Fruit fly (Drosophila melanogaster) whole organism, embryonic: ENCODE measurements around the gene uif.
A peak's percentile ranks its signal among the peaks of the same experiment; 100 is the strongest.

Experiments used
- Bteb2 ChIP-seq: fragments of 200-800 bp; sonication (Bioruptor generic); optimal IDR thresholded peaks from 2 replicates; lab custom pipeline; 2016; ENCODE audit warnings: missing biosample characterization, missing genetic modification characterization
- CG11456 ChIP-seq: fragments of 200-800 bp; sonication (Bioruptor generic); IDR thresholded peaks from 3 replicates; pipeline ENCODE4 v1.3.6; 2022; ENCODE audit warnings: missing biosample characterization, missing genetic modification characterization
- CG12071 ChIP-seq: fragments of 200-800 bp; sonication (Bioruptor generic); optimal IDR thresholded peaks from 3 replicates; lab custom pipeline; 2018; ENCODE audit warnings: missing biosample characterization, mild to moderate bottlenecking, missing genetic modification characterization
- CG12155 ChIP-seq: fragments of 200-800 bp; sonication (Bioruptor generic); optimal IDR thresholded peaks from 3 replicates; lab custom pipeline; 2016; ENCODE audit warnings: missing biosample characterization, missing genetic modification characterization
- CG13775 ChIP-seq: fragments of 200-800 bp; sonication (Bioruptor generic); optimal IDR thresholded peaks from 3 replicates; lab custom pipeline; 2017; ENCODE audit warnings: missing biosample characterization, mild to moderate bottlenecking, missing genetic modification characterization
- CG14014 ChIP-seq: fragments of 200-800 bp; sonication (Bioruptor generic); IDR thresholded peaks from 2 replicates; pipeline ENCODE4 v1.3.6; 2022; ENCODE audit warnings: missing biosample characterization, missing genetic modification characterization
- CG16813 ChIP-seq: fragments of 200-800 bp; sonication (Bioruptor generic); IDR thresholded peaks from 3 replicates; pipeline ENCODE4 v1.3.6; 2022; ENCODE audit warnings: missing biosample characterization, missing genetic modification characterization; ENCODE audit not compliant: partially characterized antibody
- CG17385 ChIP-seq: fragments of 200-800 bp; sonication (Bioruptor generic); optimal IDR thresholded peaks from 3 replicates; lab custom pipeline; 2018; ENCODE audit warnings: missing biosample characterization, mild to moderate bottlenecking, missing genetic modification characterization
- CG33557 ChIP-seq: fragments of 200-800 bp; sonication (Bioruptor generic); optimal IDR thresholded peaks from 2 replicates; lab custom pipeline; 2019; ENCODE audit warnings: missing biosample characterization, mild to moderate bottlenecking, missing genetic modification characterization, moderate library complexity
- CG34422 ChIP-seq: fragments of 200-800 bp; sonication (Bioruptor generic); IDR thresholded peaks from 3 replicates; pipeline ENCODE4 v1.3.6; 2022; ENCODE audit warnings: missing biosample characterization, missing genetic modification characterization
- CG4617 ChIP-seq: fragments of 200-800 bp; sonication (Bioruptor generic); optimal IDR thresholded peaks from 3 replicates; lab custom pipeline; 2016; ENCODE audit warnings: missing biosample characterization, missing genetic modification characterization, borderline replicate concordance
- CG5180 ChIP-seq: fragments of 200-800 bp; sonication (Bioruptor generic); optimal IDR thresholded peaks from 3 replicates; lab custom pipeline; 2017; ENCODE audit warnings: missing biosample characterization, missing genetic modification characterization, mild to moderate bottlenecking, moderate library complexity, missing genetic modification reagents
- CG6854 ChIP-seq: fragments of 200-800 bp; sonication (Bioruptor generic); optimal IDR thresholded peaks from 3 replicates; lab custom pipeline; 2017; ENCODE audit warnings: missing biosample characterization, mild to moderate bottlenecking, missing genetic modification characterization
- CG8089 ChIP-seq: fragments of 200-800 bp; sonication (Bioruptor generic); optimal IDR thresholded peaks from 3 replicates; lab custom pipeline; 2016; ENCODE audit warnings: missing biosample characterization, missing genetic modification characterization
- CG9437 ChIP-seq: fragments of 200-800 bp; sonication (Bioruptor generic); optimal IDR thresholded peaks from 2 replicates; lab custom pipeline; 2018; ENCODE audit warnings: missing biosample characterization, mild to moderate bottlenecking, missing genetic modification characterization
- CG9817 ChIP-seq: fragments of 200-800 bp; sonication (Bioruptor generic); optimal IDR thresholded peaks from 2 replicates; lab custom pipeline; 2018; ENCODE audit warnings: missing biosample characterization, mild to moderate bottlenecking, missing genetic modification characterization, moderate library complexity
- CG9876 ChIP-seq: fragments of 200-800 bp; sonication (Bioruptor generic); optimal IDR thresholded peaks from 2 replicates; lab custom pipeline; 2016; ENCODE audit warnings: missing biosample characterization, missing genetic modification characterization
- CG9932 ChIP-seq: fragments of 200-800 bp; sonication (Bioruptor generic); IDR thresholded peaks from 2 replicates; pipeline ENCODE4 v1.3.6; 2022; ENCODE audit warnings: missing biosample characterization, missing genetic modification characterization
- CkIIα-i1 ChIP-seq: fragments of 200-800 bp; sonication (Bioruptor generic); IDR thresholded peaks from 2 replicates; pipeline ENCODE4 v1.3.6; 2022; ENCODE audit warnings: missing biosample characterization, missing genetic modification characterization
- Dek ChIP-seq: fragments of 200-800 bp; sonication (Bioruptor generic); optimal IDR thresholded peaks from 3 replicates; lab custom pipeline; 2019; ENCODE audit warnings: missing biosample characterization, mild to moderate bottlenecking, missing genetic modification characterization, moderate library complexity
- Dp ChIP-seq: fragments of 200-800 bp; sonication (Bioruptor generic); optimal IDR thresholded peaks from 2 replicates; lab custom pipeline; 2018; ENCODE audit warnings: missing biosample characterization, mild to moderate bottlenecking, missing genetic modification characterization, moderate library complexity
- E2f2 ChIP-seq: fragments of 200-800 bp; sonication (Bioruptor generic); IDR thresholded peaks from 2 replicates; pipeline ENCODE4 v1.3.6; 2022; ENCODE audit warnings: missing biosample characterization, missing genetic modification characterization
- Ets65A ChIP-seq: fragments of 200-800 bp; sonication (Bioruptor generic); peaks from one replicate; lab custom pipeline; 2016; ENCODE audit warnings: missing biosample characterization, missing genetic modification characterization
- Gug ChIP-seq: fragments of 200-800 bp; sonication (Bioruptor generic); IDR thresholded peaks from 4 replicates; pipeline ENCODE4 v1.3.6; 2022; ENCODE audit warnings: missing biosample characterization, missing genetic modification characterization
- MBD-R2 ChIP-seq: fragments of 200-800 bp; sonication (Bioruptor generic); IDR thresholded peaks from 2 replicates; pipeline ENCODE4 v1.3.6; 2022; ENCODE audit warnings: missing biosample characterization, missing genetic modification characterization
- Med ChIP-seq: fragments of 200-800 bp; sonication (Bioruptor generic); peaks from one replicate; lab custom pipeline; 2016; ENCODE audit warnings: missing biosample characterization, missing genetic modification characterization, mild to moderate bottlenecking, inconsistent platforms, moderate library complexity
- NFAT ChIP-seq: fragments of 200-800 bp; sonication (Bioruptor generic); IDR thresholded peaks from 2 replicates; pipeline ENCODE4 v1.3.6; 2022; ENCODE audit warnings: missing biosample characterization, missing genetic modification characterization
- Nf-YC ChIP-seq: fragments of 200-800 bp; optimal IDR thresholded peaks from 3 replicates; lab custom pipeline; 2019; ENCODE audit warnings: missing biosample characterization, mild to moderate bottlenecking, missing genetic modification characterization, moderate library complexity
- Opbp ChIP-seq: fragments of 200-800 bp; sonication (Bioruptor generic); IDR thresholded peaks from 3 replicates; pipeline ENCODE4 v1.3.6; 2022; ENCODE audit warnings: missing biosample characterization, missing genetic modification characterization; ENCODE audit not compliant: partially characterized antibody
- Sry-β ChIP-seq: fragments of 200-800 bp; sonication (Bioruptor generic); optimal IDR thresholded peaks from 2 replicates; lab custom pipeline; 2018; ENCODE audit warnings: missing biosample characterization, mild to moderate bottlenecking, missing genetic modification characterization, moderate library complexity
- Sry-δ ChIP-seq: fragments of 200-800 bp; sonication (Bioruptor generic); optimal IDR thresholded peaks from 2 replicates; lab custom pipeline; 2016; ENCODE audit warnings: missing biosample characterization, missing genetic modification characterization
- Trl ChIP-seq, 3 experiments: fragments of >200 bp in 2 of 3; fragments of 200-800 bp in 1 of 3; sonication (Bioruptor generic) in 1 of 3; optimal IDR thresholded peaks; 2 replicates in 1 of 3; 3 replicates in 2 of 3; lab custom pipeline; 2016 to 2017; ENCODE audit warnings: missing biosample characterization in 1 of 3, missing genetic modification characterization in 1 of 3
- Xbp1 ChIP-seq: fragments of 200-800 bp; sonication (Bioruptor generic); optimal IDR thresholded peaks from 3 replicates; lab custom pipeline; 2016; ENCODE audit warnings: missing biosample characterization, mild to moderate bottlenecking, missing genetic modification characterization
- ac ChIP-seq: fragments of 200-800 bp; sonication (Bioruptor generic); optimal IDR thresholded peaks from 3 replicates; lab custom pipeline; 2017; ENCODE audit warnings: missing biosample characterization, mild to moderate bottlenecking, missing genetic modification characterization
- bbx ChIP-seq: fragments of 200-800 bp; sonication (Bioruptor generic); IDR thresholded peaks from 2 replicates; pipeline ENCODE4 v1.3.6; 2022; ENCODE audit warnings: missing biosample characterization, missing genetic modification characterization; ENCODE audit not compliant: partially characterized antibody
- bigmax ChIP-seq: fragments of 200-800 bp; sonication (Bioruptor generic); optimal IDR thresholded peaks from 2 replicates; lab custom pipeline; 2018; ENCODE audit warnings: missing biosample characterization, mild to moderate bottlenecking, missing genetic modification characterization
- crp ChIP-seq, 2 experiments: fragments of 200-800 bp; sonication (Bioruptor generic); optimal IDR thresholded peaks; 2 replicates in 1 of 2; 3 replicates in 1 of 2; lab custom pipeline; 2017; ENCODE audit warnings: missing biosample characterization in 2 of 2, missing genetic modification characterization in 2 of 2, mild to moderate bottlenecking in 1 of 2, moderate library complexity in 1 of 2
- dm ChIP-seq: fragments of 200-800 bp; sonication (Bioruptor generic); optimal IDR thresholded peaks from 3 replicates; lab custom pipeline; 2016; ENCODE audit warnings: missing biosample characterization, missing genetic modification characterization
- gce ChIP-seq: fragments of 200-800 bp; sonication (Bioruptor generic); IDR thresholded peaks from 3 replicates; pipeline ENCODE4 v1.3.6; 2022; ENCODE audit warnings: missing biosample characterization, missing genetic modification characterization
- gsb ChIP-seq: fragments of 200-800 bp; sonication (Bioruptor generic); IDR thresholded peaks from 2 replicates; pipeline ENCODE4 v1.3.6; 2022; ENCODE audit warnings: missing biosample characterization, missing genetic modification characterization
- insv ChIP-seq, 2 experiments: fragments of 200-800 bp; sonication (Bioruptor generic); optimal IDR thresholded peaks; 3 replicates each; lab custom pipeline; 2016 to 2018; ENCODE audit warnings: missing biosample characterization in 2 of 2, missing genetic modification characterization in 2 of 2
- lab ChIP-seq: fragments of 200-800 bp; sonication (Bioruptor generic); optimal IDR thresholded peaks from 3 replicates; lab custom pipeline; 2017; ENCODE audit warnings: missing biosample characterization, missing genetic modification characterization, mild to moderate bottlenecking, moderate library complexity, missing genetic modification reagents
- nmo ChIP-seq: fragments of 200-800 bp; sonication (Bioruptor generic); optimal IDR thresholded peaks from 2 replicates; lab custom pipeline; 2018; ENCODE audit warnings: missing biosample characterization, mild to moderate bottlenecking, missing genetic modification characterization, moderate library complexity
- pb ChIP-seq: fragments of 200-800 bp; sonication (Bioruptor generic); optimal IDR thresholded peaks from 3 replicates; lab custom pipeline; 2016; ENCODE audit warnings: missing biosample characterization, missing genetic modification characterization
- prd ChIP-seq, 3 experiments: fragments of >200 bp in 2 of 3; fragments of 200-800 bp in 1 of 3; sonication (Bioruptor generic) in 1 of 3; optimal IDR thresholded peaks in 2 of 3; IDR thresholded peaks in 1 of 3; 2 replicates in 2 of 3; 3 replicates in 1 of 3; pipeline versions ENCODE4 v1.3.6 to Lab custom; 2017 to 2022; ENCODE audit warnings: missing biosample characterization in 1 of 3, missing genetic modification characterization in 1 of 3
- slbo ChIP-seq: fragments of 200-800 bp; sonication (Bioruptor generic); IDR thresholded peaks from 2 replicates; pipeline ENCODE4 v1.3.6; 2022; ENCODE audit warnings: missing biosample characterization, missing genetic modification characterization
- stc ChIP-seq: fragments of 200-800 bp; sonication (Bioruptor generic); IDR thresholded peaks from 2 replicates; pipeline ENCODE4 v1.3.6; 2022; ENCODE audit warnings: missing biosample characterization, missing genetic modification characterization
- sug ChIP-seq: fragments of 200-800 bp; optimal IDR thresholded peaks from 2 replicates; lab custom pipeline; 2019; ENCODE audit warnings: missing biosample characterization, mild to moderate bottlenecking, missing genetic modification characterization, moderate library complexity
- vfl ChIP-seq: fragments of 200-800 bp; sonication (Bioruptor generic); optimal IDR thresholded peaks from 2 replicates; lab custom pipeline; 2016; ENCODE audit warnings: missing biosample characterization, missing genetic modification characterization

Gene uif

dm6 chr2L:6956725-6957124 is 53.4 kb downstream of the uif start, which contains the start of the genes CG13775 and CG3430 (continued):
- TF ChIP-seq CG8089 (GFP tag; lab: Kevin White, UChicago) (no peak), slbo (GFP tag; lab: Robert Waterston, UW) (peak; percentile 67), CG12155 (GFP tag; lab: Kevin White, UChicago) (no peak), insv (GFP tag; optimal IDR thresholded peaks at IDR 0.05; lab: Kevin White, UChicago) (peak in 1 of 2 experiments; percentile 7), MBD-R2 (peak; percentile 96), Bteb2 (GFP tag; lab: Kevin White, UChicago) (no peak), CG9932 (GFP tag; lab: Robert Waterston, UW) (peak; percentile 61), gsb (GFP tag; lab: Robert Waterston, UW) (0 out of 2 replicates have a peak, but pooled peaks have one; percentile 14), CG9817 (tag; lab: Kevin White, UChicago) (peak; percentile 41), CG16813 (GFP tag; lab: Robert Waterston, UW) (peak; percentile 56), prd (optimal IDR thresholded peaks at IDR 0.05; lab: Kevin White, UChicago) (no peak), prd (GFP tag; IDR thresholded peaks at IDR 0.05; lab: Robert Waterston, UW) (no peak), CG34422 (0 out of 3 replicates have a peak, but pooled peaks have one; percentile 45), bbx (GFP tag; lab: Robert Waterston, UW) (peak; percentile 54; the same call in 1 of the 2 replicates), Med (peak; percentile 92), Gug (GFP tag; lab: Robert Waterston, UW) (peak; percentile 16; the same call in 1 of the 4 replicates), Trl (optimal IDR thresholded peaks at IDR 0.05; lab: Kevin White, UChicago) (no peak), Trl (GFP tag; optimal IDR thresholded peaks at IDR 0.05; lab: Kevin White, UChicago) (peak; percentile 42), CG33557 (GFP tag; lab: Kevin White, UChicago) (peak; percentile 10), Ets65A (GFP tag; lab: Kevin White, UChicago) (peak; percentile 98), bigmax (GFP tag; lab: Kevin White, UChicago) (peak; percentile 49), CG6854 (GFP tag; lab: Kevin White, UChicago) (no peak), gce (GFP tag; lab: Robert Waterston, UW) (0 out of 3 replicates have a peak, but pooled peaks have one; percentile 31), dm (GFP tag; lab: Kevin White, UChicago) (peak; percentile 40), sug (peak; percentile 22), CG9437 (GFP tag; lab: Kevin White, UChicago) (peak; percentile 2), Nf-YC (tag; lab: Kevin White, UChicago) (no peak), Dp (GFP tag; lab: Kevin White, UChicago) (peak; percentile 82), CG5180 (no peak), stc (GFP tag; lab: Robert Waterston, UW) (peak; percentile 36; the same call in 1 of the 2 replicates), Sry-δ (peak; percentile 93), Xbp1 (peak; percentile 19), Opbp (peak; percentile 70; the same call in 2 of the 3 replicates), CG4617 (peak; percentile 27), nmo (peak; percentile 43), NFAT (GFP tag; lab: Robert Waterston, UW) (peak; percentile 15; the same call in 1 of the 2 replicates), pb (GFP tag; lab: Kevin White, UChicago) (peak; percentile 28), CG17385 (GFP tag; lab: Kevin White, UChicago) (peak; percentile 39), CkIIα-i1 (GFP tag; lab: Robert Waterston, UW) (no peak), CG14014 (GFP tag; lab: Robert Waterston, UW) (peak; percentile 33; the same call in 1 of the 2 replicates), vfl (peak; percentile 7), Dek (tag; lab: Kevin White, UChicago) (no peak), ac (no peak), CG12071 (GFP tag; lab: Kevin White, UChicago) (no peak), E2f2 (GFP tag; lab: Robert Waterston, UW) (peak; percentile 85), crp (GFP tag; optimal IDR thresholded peaks at IDR 0.05; lab: Kevin White, UChicago) (peak; percentile 28 to 84), CG13775 (peak; percentile 100), CG9876 (peak; percentile 15), Sry-β (peak; percentile 22), CG11456 (GFP tag; lab: Robert Waterston, UW) (peak; percentile 58; the same call in 2 of the 3 replicates), lab (GFP tag; lab: Kevin White, UChicago) (no peak)
